Fruit fly (Drosophila melanogaster) S2 (cell line): Measurements from ENCODE around the gene mRpL20.

ENCODE experiments used
- CG8478 ChIP-seq: fragments of >200 bp; optimal IDR thresholded peaks from 2 replicates; lab custom pipeline; 2018
- CTCF ChIP-seq, 2 experiments: fragments of >200 bp; optimal IDR thresholded peaks; 2 replicates each; lab custom pipeline; 2018

dm6 chr3L:13041292-13042067 is 23.8 kb upstream of the mRpL20 start, which contains the start of gene RpS4:
- TF ChIP-seq CG8478 (lab: Kevin White, UChicago) (no peak), CTCF (optimal IDR thresholded peaks at IDR 0.05; lab: Kevin White, UChicago) (peak in 1 of 2 experiments; percentile 41)
